Worm (Caenorhabditis elegans) whole organism, L4/young adult: ENCODE measurements around the gene F49C5.10.

ENCODE experiments used
- W03F9.2 ChIP-seq: fragments of 150-350 bp; optimal IDR thresholded peaks from 2 replicates; lab custom pipeline; 2014; ENCODE audit warnings: missing biosample characterization, missing genetic modification characterization
- dao-5 ChIP-seq: sonication (generic microtip); optimal IDR thresholded peaks from 2 replicates; lab custom pipeline; 2016; ENCODE audit warnings: missing genotype, missing genetic modification characterization, moderate library complexity, missing compliant biosample characterization
- him-1 ChIP-seq: sonication (generic microtip); optimal IDR thresholded peaks from 2 replicates; lab custom pipeline; 2016; ENCODE audit warnings: missing genotype, missing genetic modification reagents, missing genetic modification characterization, missing compliant biosample characterization

DNA sequence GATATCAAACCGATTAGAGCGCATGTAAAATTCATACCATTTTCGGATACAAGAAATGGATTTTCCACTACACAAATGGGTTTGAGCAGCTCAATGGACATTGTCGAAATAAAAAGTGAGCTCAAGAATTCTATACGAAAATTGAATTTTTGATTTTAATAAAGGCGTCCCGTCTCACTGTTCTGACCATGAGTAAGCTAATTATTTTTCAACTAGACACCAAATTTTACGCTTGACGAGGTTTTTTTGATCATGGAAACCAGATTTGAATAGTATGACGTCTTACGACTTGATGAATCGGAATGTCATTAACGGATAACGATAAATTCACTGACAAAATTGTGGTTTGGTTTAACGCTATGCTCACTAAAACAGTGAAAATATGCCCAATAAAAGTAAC is 30.2 kb upstream of the F49C5.10 start, which contains the start of gene srh-61:
- no peak for TF ChIP-seq W03F9.2 (tag; lab: Kevin White, UChicago)
- TF ChIP-seq him-1 (tag; lab: Kevin White, UChicago) = no peak
- TF ChIP-seq dao-5 (tag; lab: Kevin White, UChicago) = no peak
